Worm (Caenorhabditis elegans) whole organism, L3 larva: ENCODE measurements around the gene lntl-1.

Experiments used
- ama-1 ChIP-seq: fragments of 150-350 bp; optimal IDR thresholded peaks from 2 replicates; lab custom pipeline; 2018
- ceh-82 ChIP-seq: fragments of 150-350 bp; optimal IDR thresholded peaks from 2 replicates; lab custom pipeline; 2014; ENCODE audit warnings: missing biosample characterization, missing genetic modification characterization
- ceh-9 ChIP-seq: sonication (generic microtip); optimal IDR thresholded peaks from 2 replicates; lab custom pipeline; 2018; ENCODE audit warnings: missing biosample characterization, missing genetic modification characterization
- elt-1 ChIP-seq: fragments of 150-350 bp; optimal IDR thresholded peaks from 2 replicates; lab custom pipeline; 2014; ENCODE audit warnings: missing biosample characterization, missing genetic modification characterization
- fos-1 ChIP-seq: fragments of 150-350 bp; optimal IDR thresholded peaks from 2 replicates; lab custom pipeline; 2014; ENCODE audit warnings: missing biosample characterization, missing genetic modification characterization
- nhr-11 ChIP-seq: fragments of 150-350 bp; optimal IDR thresholded peaks from 2 replicates; lab custom pipeline; 2014; ENCODE audit warnings: missing biosample characterization, missing genetic modification characterization
- nhr-76 ChIP-seq: fragments of 150-350 bp; sonication (generic microtip); optimal IDR thresholded peaks from 5 replicates; lab custom pipeline; 2014; ENCODE audit warnings: missing biosample characterization, missing genetic modification characterization
- nhr-77 ChIP-seq: fragments of 150-350 bp; optimal IDR thresholded peaks from 2 replicates; lab custom pipeline; 2014; ENCODE audit warnings: missing biosample characterization, missing genetic modification characterization
- pha-4 ChIP-seq: fragments of 150-350 bp; optimal IDR thresholded peaks from 2 replicates; lab custom pipeline; 2014; ENCODE audit warnings: missing biosample characterization, missing genetic modification reagents, missing genetic modification characterization
- zag-1 ChIP-seq: fragments of 150-350 bp; optimal IDR thresholded peaks from 2 replicates; lab custom pipeline; 2014; ENCODE audit warnings: missing biosample characterization, missing genetic modification characterization
- ztf-4 ChIP-seq: fragments of 150-350 bp; optimal IDR thresholded peaks from 2 replicates; lab custom pipeline; 2014; ENCODE audit warnings: missing biosample characterization, missing genetic modification characterization

DNA sequence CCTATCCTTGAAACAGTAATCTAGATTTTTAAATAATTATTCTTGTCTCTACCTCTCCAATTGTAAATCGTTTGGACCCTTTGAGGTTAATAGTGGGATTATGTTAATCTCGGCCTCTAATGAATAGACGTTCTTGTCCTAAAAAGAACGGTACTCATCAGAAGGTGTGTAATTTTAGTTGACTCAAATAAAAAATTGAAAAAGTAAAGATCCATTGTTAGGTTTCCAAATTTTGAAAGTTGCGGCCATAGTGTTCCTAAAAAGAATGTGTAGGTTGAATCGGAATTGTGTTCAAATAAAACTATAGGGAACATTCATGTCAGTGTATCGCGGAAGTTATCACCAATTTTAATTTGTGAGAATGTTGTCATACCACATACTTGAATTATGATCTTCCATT lies 48.7 kb upstream of the lntl-1 start:
- TF ChIP-seq nhr-77 (tag; lab: Kevin White, UChicago), result no peak
- TF ChIP-seq ceh-9, result no peak
- TF ChIP-seq nhr-76 (tag; lab: Kevin White, UChicago), result no peak
- no peak for TF ChIP-seq fos-1 (tag; lab: Kevin White, UChicago)
- no peak for TF ChIP-seq ztf-4 (tag; lab: Kevin White, UChicago)
- TF ChIP-seq ceh-82 (tag; lab: Kevin White, UChicago), result no peak
- TF ChIP-seq ama-1 (lab: Kevin White, UChicago), result no peak
- no peak for TF ChIP-seq nhr-11
- TF ChIP-seq zag-1, result no peak
- no peak for TF ChIP-seq pha-4
- no peak for TF ChIP-seq elt-1
